Fruit fly (Drosophila melanogaster): ENCODE data around the gene CG12065.

The CG12065 gene

DNA sequence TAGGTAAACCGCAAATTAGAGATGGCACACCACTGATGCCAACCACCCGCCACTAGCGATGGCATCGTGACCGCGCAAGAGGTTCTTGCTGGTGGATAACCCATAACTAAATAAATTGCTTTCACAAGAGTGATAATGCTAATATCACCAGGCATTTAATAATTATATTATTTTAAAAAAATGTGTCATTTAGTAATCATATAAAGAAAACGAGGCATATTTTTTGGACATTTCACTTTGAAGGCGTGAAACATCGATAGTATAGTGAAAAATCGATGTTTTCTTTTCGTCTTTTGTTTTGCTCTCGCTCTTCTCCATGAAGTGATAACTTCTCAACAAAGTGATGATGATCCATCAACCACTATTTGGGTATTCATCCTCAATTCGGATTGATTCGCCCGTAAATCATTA is 15.3 kb upstream of the CG12065 start, which contains the start of gene IntS4 (continued):
- TF ChIP-seq cas (GFP tag; IDR thresholded peaks at IDR 0.05): peak; percentile 56; the same call in 1 of the 2 replicates
- TF ChIP-seq H2.0 (GFP tag; IDR thresholded peaks at IDR 0.05): peak; percentile 27; the same call in 1 of the 2 replicates
- TF ChIP-seq CG2678 (tag; optimal IDR thresholded peaks at IDR 0.05): no peak
- TF ChIP-seq dpn (GFP tag; optimal IDR thresholded peaks at IDR 0.05): peak; percentile 39 to 82
- peak; percentile 61 for TF ChIP-seq Dek (tag; optimal IDR thresholded peaks at IDR 0.05)
- TF ChIP-seq CG1832 (GFP tag; optimal IDR thresholded peaks at IDR 0.05): no peak
- TF ChIP-seq pros (GFP tag; optimal IDR thresholded peaks at IDR 0.05): no peak
- TF ChIP-seq CG7556 (GFP tag; optimal IDR thresholded peaks at IDR 0.05): peak; percentile 60
- no peak for TF ChIP-seq CG11696 (GFP tag; IDR thresholded peaks at IDR 0.05)
- TF ChIP-seq CG42726 (GFP tag; IDR thresholded peaks at IDR 0.05; ENCODE audit: partially characterized antibody): peak; percentile 72; the same call in 1 of the 2 replicates
- TF ChIP-seq HmgZ (tag; optimal IDR thresholded peaks at IDR 0.05): peak; percentile 82
- TF ChIP-seq row (GFP tag; IDR thresholded peaks at IDR 0.05): peak; percentile 96
- TF ChIP-seq Nf-YA (GFP tag; IDR thresholded peaks at IDR 0.05): no peak
- TF ChIP-seq E2f1 (GFP tag; IDR thresholded peaks at IDR 0.05): peak; percentile 64
- TF ChIP-seq H15 (GFP tag; IDR thresholded peaks at IDR 0.05): no peak
- TF ChIP-seq slp2 (GFP tag; optimal IDR thresholded peaks at IDR 0.05): peak; percentile 1
- TF ChIP-seq pnt (GFP tag; optimal IDR thresholded peaks at IDR 0.05): peak; percentile 44
- TF ChIP-seq bsh (GFP tag; optimal IDR thresholded peaks at IDR 0.05): peak in 1 of 2 experiments; percentile 48
- no peak for TF ChIP-seq gsb (GFP tag; IDR thresholded peaks at IDR 0.05)
- TF ChIP-seq Mrtf (GFP tag; IDR thresholded peaks at IDR 0.05): no peak
- peak; percentile 3 for TF ChIP-seq Atf3 (GFP tag; optimal IDR thresholded peaks at IDR 0.05)
- TF ChIP-seq CG4282 (GFP tag; optimal IDR thresholded peaks at IDR 0.05): no peak
- TF ChIP-seq NC2α (GFP tag; optimal IDR thresholded peaks at IDR 0.05): no peak
- TF ChIP-seq sima (GFP tag; optimal IDR thresholded peaks at IDR 0.05): no peak
- no peak for TF ChIP-seq emc (GFP tag; optimal IDR thresholded peaks at IDR 0.05)
- TF ChIP-seq CG17328 (GFP tag; IDR thresholded peaks at IDR 0.05): peak; percentile 55
- peak; percentile 47 for TF ChIP-seq fd3F (GFP tag; optimal IDR thresholded peaks at IDR 0.05)
- TF ChIP-seq Taf1 (GFP tag; IDR thresholded peaks at IDR 0.05): no peak
- peak; percentile 75 for TF ChIP-seq Max (GFP tag; optimal IDR thresholded peaks at IDR 0.05)
- TF ChIP-seq az2 (GFP tag; optimal IDR thresholded peaks at IDR 0.05): peak; percentile 59
- no peak for TF ChIP-seq Lim3 (GFP tag; IDR thresholded peaks at IDR 0.05)
- TF ChIP-seq Dad (GFP tag; optimal IDR thresholded peaks at IDR 0.05): peak; percentile 34
- TF ChIP-seq MTF-1 (GFP tag; optimal IDR thresholded peaks at IDR 0.05; ENCODE audit: borderline replicate concordance): no peak
- no peak for TF ChIP-seq CG31365 (tag; optimal IDR thresholded peaks at IDR 0.05)
- TF ChIP-seq CG7928 (GFP tag; optimal IDR thresholded peaks at IDR 0.05): peak; percentile 19
- TF ChIP-seq Adf1 (GFP tag; IDR thresholded peaks at IDR 0.05): peak; percentile 22; the same call in 1 of the 2 replicates
- no peak for TF ChIP-seq fu2 (GFP tag; optimal IDR thresholded peaks at IDR 0.05)
- TF ChIP-seq CG2875 (GFP tag; optimal IDR thresholded peaks at IDR 0.05): no peak
- TF ChIP-seq B-H2 (GFP tag; optimal IDR thresholded peaks at IDR 0.05): peak; percentile 79
- no peak for TF ChIP-seq Neu2 (GFP tag; optimal IDR thresholded peaks at IDR 0.05; ENCODE audit: borderline replicate concordance)
- peak; percentile 61 for TF ChIP-seq mam (GFP tag; optimal IDR thresholded peaks at IDR 0.05)
- peak; percentile 42; the same call in 1 of the 2 replicates for TF ChIP-seq CG10959 (GFP tag; IDR thresholded peaks at IDR 0.05)
- TF ChIP-seq CG9932 (GFP tag; IDR thresholded peaks at IDR 0.05): peak; percentile 91
- peak; percentile 41 for TF ChIP-seq CG17568 (GFP tag; optimal IDR thresholded peaks at IDR 0.05)
- peak; percentile 50 for TF ChIP-seq gro (GFP tag; optimal IDR thresholded peaks at IDR 0.05)
- no peak for TF ChIP-seq nau (GFP tag; optimal IDR thresholded peaks at IDR 0.05)
- TF ChIP-seq CG14441 (GFP tag; IDR thresholded peaks at IDR 0.05): peak; percentile 68
- TF ChIP-seq cwo (GFP tag; optimal IDR thresholded peaks at IDR 0.05): peak; percentile 37
- TF ChIP-seq CG2712 (tag; optimal IDR thresholded peaks at IDR 0.05): peak; percentile 71
- TF ChIP-seq CG15269 (tag; optimal IDR thresholded peaks at IDR 0.05): no peak
- peak; percentile 74 for TF ChIP-seq CG14710 (tag; optimal IDR thresholded peaks at IDR 0.05)

Measured in whole organism, embryonic.